Worm (Caenorhabditis elegans) whole organism, L3 larva: ENCODE results near the gene taf-6.2.
A peak's percentile ranks its signal among the peaks of the same experiment; 100 is the strongest.

ENCODE experiments used
- R02D3.7 ChIP-seq: fragments of 150-350 bp; optimal IDR thresholded peaks from 2 replicates; lab custom pipeline; 2014; ENCODE audit warnings: missing biosample characterization, missing genetic modification characterization
- aly-2 ChIP-seq: fragments of 150-350 bp; optimal IDR thresholded peaks from 2 replicates; lab custom pipeline; 2014; ENCODE audit warnings: missing biosample characterization, missing genetic modification characterization
- ama-1 ChIP-seq: fragments of 150-350 bp; optimal IDR thresholded peaks from 2 replicates; lab custom pipeline; 2018
- ceh-16 ChIP-seq: sonication (generic microtip); optimal IDR thresholded peaks from 2 replicates; lab custom pipeline; 2017; ENCODE audit warnings: missing biosample characterization, missing genetic modification characterization
- ceh-28 ChIP-seq: fragments of 150-350 bp; optimal IDR thresholded peaks from 2 replicates; lab custom pipeline; 2014; ENCODE audit warnings: missing biosample characterization, missing genetic modification reagents, missing genetic modification characterization
- elt-2 ChIP-seq: sonication (generic microtip); optimal IDR thresholded peaks from 2 replicates; lab custom pipeline; 2016; ENCODE audit warnings: missing genetic modification reagents, mild to moderate bottlenecking, missing genetic modification characterization, missing compliant biosample characterization
- elt-3 ChIP-seq, 3 experiments: fragments of 150-350 bp in 1 of 3; sonication (generic microtip) in 2 of 3; optimal IDR thresholded peaks; 2 replicates in 2 of 3; 4 replicates in 1 of 3; lab custom pipeline; 2014 to 2017; ENCODE audit warnings: missing biosample characterization in 3 of 3, missing genetic modification characterization in 3 of 3
- eor-1 ChIP-seq, 2 experiments: fragments of 150-350 bp; optimal IDR thresholded peaks; 2 replicates each; lab custom pipeline; 2014 to 2018; ENCODE audit warnings: missing biosample characterization in 2 of 2, missing genetic modification characterization in 2 of 2
- fkh-10 ChIP-seq: sonication (generic microtip); optimal IDR thresholded peaks from 2 replicates; lab custom pipeline; 2017; ENCODE audit warnings: missing biosample characterization, missing genetic modification reagents, missing genetic modification characterization
- fkh-2 ChIP-seq: fragments of 150-350 bp; optimal IDR thresholded peaks from 2 replicates; lab custom pipeline; 2014; ENCODE audit warnings: missing biosample characterization, missing genetic modification reagents, missing genetic modification characterization
- fos-1 ChIP-seq: fragments of 150-350 bp; optimal IDR thresholded peaks from 2 replicates; lab custom pipeline; 2014; ENCODE audit warnings: missing biosample characterization, missing genetic modification characterization
- hmg-11 ChIP-seq: sonication (generic microtip); optimal IDR thresholded peaks from 2 replicates; lab custom pipeline; 2016; ENCODE audit warnings: missing genetic modification characterization, missing compliant biosample characterization
- lin-15B ChIP-seq: fragments of 150-350 bp; optimal IDR thresholded peaks from 2 replicates; lab custom pipeline; 2014; ENCODE audit warnings: missing biosample characterization, missing genetic modification characterization
- lin-39 ChIP-seq: fragments of 150-350 bp; optimal IDR thresholded peaks from 2 replicates; lab custom pipeline; 2018; ENCODE audit warnings: missing biosample characterization, missing genetic modification reagents, missing genetic modification characterization
- lsy-12 ChIP-seq: sonication (generic microtip); optimal IDR thresholded peaks from 2 replicates; lab custom pipeline; 2016; ENCODE audit warnings: mild to moderate bottlenecking, missing genetic modification characterization, missing compliant biosample characterization
- nfya-1 ChIP-seq: sonication (generic microtip); optimal IDR thresholded peaks from 2 replicates; lab custom pipeline; 2017; ENCODE audit warnings: missing genetic modification characterization, mild to moderate bottlenecking, missing compliant biosample characterization, antibody characterized with exemption, moderate library complexity; ENCODE audit not compliant: insufficient read depth
- nhr-11 ChIP-seq: fragments of 150-350 bp; optimal IDR thresholded peaks from 2 replicates; lab custom pipeline; 2014; ENCODE audit warnings: missing biosample characterization, missing genetic modification characterization
- nhr-12 ChIP-seq: fragments of 150-350 bp; optimal IDR thresholded peaks from 2 replicates; lab custom pipeline; 2014; ENCODE audit warnings: missing biosample characterization, missing genetic modification characterization
- nhr-237 ChIP-seq: fragments of 150-350 bp; optimal IDR thresholded peaks from 2 replicates; lab custom pipeline; 2014; ENCODE audit warnings: missing biosample characterization, missing genetic modification characterization
- nhr-25 ChIP-seq: sonication (generic microtip); optimal IDR thresholded peaks from 2 replicates; lab custom pipeline; 2017; ENCODE audit warnings: missing biosample characterization, missing genetic modification characterization
- nhr-43 ChIP-seq: sonication (generic microtip); optimal IDR thresholded peaks from 2 replicates; lab custom pipeline; 2016; ENCODE audit warnings: mild to moderate bottlenecking, missing genetic modification characterization, missing compliant biosample characterization; ENCODE audit not compliant: poor library complexity, severe bottlenecking
- nhr-67 ChIP-seq: fragments of 150-350 bp; optimal IDR thresholded peaks from 2 replicates; lab custom pipeline; 2014; ENCODE audit warnings: missing biosample characterization, missing genetic modification characterization
- pha-4 ChIP-seq: fragments of 150-350 bp; optimal IDR thresholded peaks from 2 replicates; lab custom pipeline; 2014; ENCODE audit warnings: missing biosample characterization, missing genetic modification reagents, missing genetic modification characterization
- pqm-1 ChIP-seq: fragments of 150-350 bp; optimal IDR thresholded peaks from 2 replicates; lab custom pipeline; 2017; ENCODE audit warnings: missing biosample characterization, missing genetic modification characterization, inconsistent platforms
- snpc-4 ChIP-seq: fragments of 150-350 bp; optimal IDR thresholded peaks from 2 replicates; lab custom pipeline; 2014; ENCODE audit warnings: missing biosample characterization, missing genetic modification characterization
- unc-39 ChIP-seq: sonication (generic microtip); optimal IDR thresholded peaks from 4 replicates; lab custom pipeline; 2017; ENCODE audit warnings: missing biosample characterization, missing genetic modification characterization
- zag-1 ChIP-seq: fragments of 150-350 bp; optimal IDR thresholded peaks from 2 replicates; lab custom pipeline; 2014; ENCODE audit warnings: missing biosample characterization, missing genetic modification characterization
- ztf-4 ChIP-seq: fragments of 150-350 bp; optimal IDR thresholded peaks from 2 replicates; lab custom pipeline; 2014; ENCODE audit warnings: missing biosample characterization, missing genetic modification characterization

Gene taf-6.2

DNA sequence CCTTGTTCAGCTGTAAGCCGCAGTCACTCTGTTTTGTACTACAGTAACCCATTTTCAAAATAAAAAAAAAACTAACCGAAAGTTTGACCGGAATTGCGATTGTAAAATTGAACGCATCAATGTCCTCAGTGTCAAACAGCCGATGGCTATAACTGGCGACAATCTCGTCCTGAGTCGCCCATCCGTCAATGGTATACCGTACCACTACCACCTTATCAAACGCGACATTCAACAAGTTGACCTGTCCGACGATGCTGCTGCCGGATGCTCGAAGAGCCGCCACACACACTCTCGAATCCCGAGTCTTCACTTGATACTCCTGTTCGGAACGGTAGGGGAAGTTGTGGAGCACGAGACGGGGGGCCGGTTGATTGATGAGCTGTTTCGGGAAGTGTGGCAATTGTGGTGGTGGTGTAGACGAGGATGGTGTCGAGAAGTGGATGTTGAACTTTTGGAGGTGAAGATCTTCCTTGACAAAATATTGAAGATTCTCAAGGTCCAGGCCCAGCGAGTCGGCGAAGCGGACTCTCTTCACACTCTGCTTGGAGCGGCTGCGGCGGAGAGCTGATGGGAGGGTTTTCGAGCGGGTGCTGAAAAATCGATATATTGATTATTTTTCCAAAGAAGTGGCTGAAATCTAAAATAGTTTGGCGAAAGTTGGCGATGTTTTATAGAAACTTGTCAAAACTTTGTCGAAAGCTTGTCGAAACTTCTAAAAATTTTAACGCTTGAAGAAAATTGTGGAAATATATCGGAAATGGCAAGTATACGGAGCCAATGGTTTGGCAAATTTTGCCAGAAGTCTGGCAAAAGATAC is 48.0 kb downstream of the taf-6.2 start:
- no peak for TF ChIP-seq fkh-2
- no peak for TF ChIP-seq fkh-10 (GFP tag; lab: Kevin White, UChicago)
- peak; percentile 69 for TF ChIP-seq ama-1 (lab: Kevin White, UChicago)
- TF ChIP-seq ceh-28 (tag; lab: Kevin White, UChicago): peak; percentile 66
- no peak for TF ChIP-seq nfya-1 (tag; lab: Kevin White, UChicago)
- no peak for TF ChIP-seq pqm-1 (tag; lab: Kevin White, UChicago)
- no peak for TF ChIP-seq eor-1 (tag; optimal IDR thresholded peaks at IDR 0.05; lab: Kevin White, UChicago)
- TF ChIP-seq nhr-237 (tag; lab: Kevin White, UChicago): no peak

DNA sequence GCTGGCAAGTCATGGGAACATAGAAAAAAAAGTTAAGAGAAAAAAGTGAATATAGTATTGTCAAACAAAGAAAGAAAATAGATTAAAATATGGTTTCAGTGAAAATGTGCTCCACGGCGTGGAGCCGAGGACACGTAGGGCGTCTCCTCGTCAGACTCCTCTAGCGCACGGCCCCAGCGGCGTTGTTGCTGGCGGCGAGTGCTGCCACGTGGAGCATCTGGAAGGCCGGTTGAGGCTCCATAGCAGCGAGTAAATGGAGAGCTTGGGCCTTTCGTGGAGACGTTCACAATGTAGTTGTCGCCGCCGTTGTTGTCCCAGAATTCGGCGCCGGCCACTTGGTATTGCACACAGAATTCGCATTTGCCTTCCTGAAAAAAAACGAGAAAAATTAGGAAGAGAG is 49.0 kb downstream of the taf-6.2 start:
- TF ChIP-seq elt-3 (tag; optimal IDR thresholded peaks at IDR 0.05; lab: Kevin White, UChicago) (no peak), unc-39 (tag; lab: Kevin White, UChicago) (no peak), nhr-12 (no peak), elt-2 (no peak), lin-39 (tag; lab: Kevin White, UChicago) (no peak), fkh-10 (GFP tag; lab: Kevin White, UChicago) (no peak), fkh-2 (no peak), ztf-4 (tag; lab: Kevin White, UChicago) (no peak), R02D3.7 (tag; lab: Kevin White, UChicago) (no peak), snpc-4 (tag; lab: Kevin White, UChicago) (no peak), hmg-11 (tag; lab: Kevin White, UChicago) (no peak), zag-1 (no peak)

DNA sequence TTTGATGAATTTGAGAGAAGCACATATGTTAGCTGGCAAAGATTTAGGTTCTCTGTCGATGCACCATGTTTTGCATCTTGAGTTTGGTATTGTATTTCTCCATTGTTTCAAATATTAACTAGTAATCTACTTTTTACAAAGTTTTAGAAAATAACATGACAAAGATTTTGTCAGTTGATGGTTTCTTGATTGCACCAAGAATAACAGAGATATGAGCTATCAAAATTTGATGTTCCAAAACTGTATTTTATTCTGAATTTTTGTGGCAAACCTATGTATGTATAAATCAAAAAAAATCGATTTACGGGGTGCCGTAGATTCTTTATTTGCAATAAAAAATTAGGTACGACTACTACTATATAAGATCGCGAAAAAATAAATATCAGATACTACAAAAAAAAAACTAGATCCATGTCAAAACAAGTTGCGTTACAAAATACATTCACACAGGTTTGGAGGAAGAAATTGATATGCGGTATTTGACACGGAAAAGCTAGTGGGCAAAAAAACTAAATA is 49.6 kb downstream of the taf-6.2 start:
- TF ChIP-seq pha-4 (tag; lab: Kevin White, UChicago): no peak
- no peak for TF ChIP-seq lin-15B (tag; lab: Kevin White, UChicago)
- peak; percentile 55 for TF ChIP-seq nhr-43 (tag; lab: Kevin White, UChicago)
- TF ChIP-seq nhr-25 (tag; lab: Kevin White, UChicago): peak; percentile 32
- TF ChIP-seq ztf-4 (tag; lab: Kevin White, UChicago): peak; percentile 80
- no peak for TF ChIP-seq pqm-1 (tag; lab: Kevin White, UChicago)
- peak; percentile 44 for TF ChIP-seq ceh-28 (tag; lab: Kevin White, UChicago)
- TF ChIP-seq elt-3 (tag; optimal IDR thresholded peaks at IDR 0.05; lab: Kevin White, UChicago): peak in 1 of 3 experiments; percentile 16
- TF ChIP-seq lsy-12 (tag; lab: Kevin White, UChicago): peak; percentile 49

DNA sequence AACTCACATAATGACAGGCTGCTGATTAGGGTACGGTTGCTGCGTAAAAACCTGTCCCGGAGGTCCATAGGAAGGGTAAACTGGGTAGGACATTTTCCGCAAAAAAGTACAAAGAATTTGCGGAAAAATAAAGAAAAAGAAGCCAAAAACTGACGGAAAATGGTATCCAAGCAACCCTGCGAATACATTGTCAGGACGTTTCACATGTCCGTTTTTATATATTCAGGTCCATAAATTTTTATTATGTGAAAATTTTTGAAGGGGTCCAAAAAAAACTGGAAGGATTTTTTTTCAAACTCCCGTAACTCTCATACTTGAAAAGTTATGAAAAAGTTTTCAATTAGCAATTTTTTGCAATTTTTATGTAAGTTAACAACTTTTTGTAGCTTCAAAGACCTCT is 52.3 kb downstream of the taf-6.2 start, which contains the start of gene CC8.3:
CC8.3 (minus strand) TSS at position 101 of the 400 bp plus-strand sequence.
- TF ChIP-seq nhr-237 (tag; lab: Kevin White, UChicago) (no peak), nhr-12 (no peak), ceh-16 (no peak), lsy-12 (tag; lab: Kevin White, UChicago) (no peak), fkh-2 (no peak), fos-1 (tag; lab: Kevin White, UChicago) (no peak)

DNA sequence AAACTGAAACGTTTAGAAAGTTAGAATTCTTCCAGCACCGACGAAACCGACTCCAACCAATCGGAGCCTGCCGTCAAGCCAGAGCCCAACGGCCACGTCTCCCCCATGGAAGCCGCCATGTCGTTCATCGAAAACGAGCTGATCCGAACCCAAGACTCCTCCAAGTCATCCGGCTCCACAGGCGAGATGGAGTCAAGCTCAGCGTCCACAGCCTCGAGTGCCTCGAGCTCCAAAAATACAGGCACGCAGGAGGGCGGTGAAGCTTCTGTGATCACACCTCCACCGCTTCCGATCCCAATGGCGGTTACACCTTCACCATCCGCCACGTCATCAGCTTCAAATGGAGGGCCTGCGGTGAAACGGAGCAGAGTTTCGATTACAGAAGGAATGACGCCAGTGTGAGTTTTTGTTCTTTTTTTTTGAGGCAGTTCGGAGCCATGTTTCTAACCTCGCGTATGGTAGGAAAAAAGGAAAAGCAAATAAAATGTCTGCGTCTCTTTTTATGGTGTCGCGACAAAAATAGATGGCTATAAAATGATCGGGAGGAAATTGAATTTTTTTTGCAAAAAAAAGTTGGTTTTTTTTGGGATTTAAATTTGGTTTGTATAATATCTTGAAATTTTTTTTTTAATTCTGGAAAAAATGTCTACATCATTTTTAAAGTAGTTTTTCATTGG is 56.1 kb downstream of the taf-6.2 start:
- TF ChIP-seq aly-2 (tag; lab: Kevin White, UChicago) (no peak), pha-4 (tag; lab: Kevin White, UChicago) (peak; percentile 52), lin-15B (tag; lab: Kevin White, UChicago) (peak; percentile 40), nhr-11 (tag; lab: Kevin White, UChicago) (no peak), nhr-67 (no peak)
